Worm (Caenorhabditis elegans): ENCODE measurements around the gene C28A5.6.

The C28A5.6 gene

ce11 chrIII:4382118-4382517 lies 47.2 kb downstream of the C28A5.6 start:
- no peak for TF ChIP-seq akir-1 (GFP tag; optimal IDR thresholded peaks at IDR 0.05)
- no peak for TF ChIP-seq C17E4.6 (GFP tag; IDR thresholded peaks at IDR 0.05)
- no peak for TF ChIP-seq F49E8.2 (tag; optimal IDR thresholded peaks at IDR 0.05; ENCODE audit: insufficient read depth)
- no peak for TF ChIP-seq K12H6.12 (tag; optimal IDR thresholded peaks at IDR 0.05)
- no peak for TF ChIP-seq B0035.1 (tag; optimal IDR thresholded peaks at IDR 0.05)
- TF ChIP-seq egrh-3 (GFP tag; IDR thresholded peaks at IDR 0.05) = no peak

- no peak for TF ChIP-seq unc-130 (GFP tag; optimal IDR thresholded peaks at IDR 0.05)
- no peak for TF ChIP-seq lin-40 (tag; optimal IDR thresholded peaks at IDR 0.05)
- no peak for TF ChIP-seq T26A5.8 (tag; optimal IDR thresholded peaks at IDR 0.05)
- TF ChIP-seq F39B2.1 (GFP tag; IDR thresholded peaks at IDR 0.05) = no peak
Measured at ce11 chrIII:4381343-4381742, 48.0 kb downstream of the C28A5.6 start, which contains the start of gene pals-27. pals-27 (plus strand) TSS chrIII:4381643.

ce11 chrIII:4380835-4381234 lies 48.5 kb downstream of the C28A5.6 start:
- peak; percentile 69; the same call in 1 of the 2 replicates for TF ChIP-seq hmg-1.2 (GFP tag; IDR thresholded peaks at IDR 0.05)
- no peak for TF ChIP-seq unc-62 (GFP tag; optimal IDR thresholded peaks at IDR 0.05)

- no peak for TF ChIP-seq nfya-2 (GFP tag; IDR thresholded peaks at IDR 0.05)
Measured at ce11 chrIII:4379717-4380116, 49.6 kb downstream of the C28A5.6 start, which contains the start of gene B0284.3. B0284.3 (minus strand) TSS chrIII:4379817.

- TF ChIP-seq ztf-28 (GFP tag; IDR thresholded peaks at IDR 0.05) (0 out of 2 replicates have a peak, but pooled peaks have one; percentile 39), ztf-26 (tag; optimal IDR thresholded peaks at IDR 0.05) (peak; percentile 60), gei-17 (GFP tag; optimal IDR thresholded peaks at IDR 0.05) (peak; percentile 38), rec-8 (tag; optimal IDR thresholded peaks at IDR 0.05) (peak in 1 of 2 experiments; percentile 8), nhr-179 (tag; optimal IDR thresholded peaks at IDR 0.05) (peak; percentile 13), let-607 (tag; optimal IDR thresholded peaks at IDR 0.05) (peak; percentile 34 to 51), zim-3 (tag; optimal IDR thresholded peaks at IDR 0.05) (peak; percentile 49), lin-26 (GFP tag; IDR thresholded peaks at IDR 0.05) (peak; percentile 72), hmg-1.2 (GFP tag; IDR thresholded peaks at IDR 0.05) (peak; percentile 76), C06A6.2 (GFP tag; conservative IDR thresholded peaks at IDR 0.05) (peak; percentile 27; the same call in 1 of the 2 replicates), Y79H2A.3 (GFP tag; conservative IDR thresholded peaks at IDR 0.05) (0 out of 2 replicates have a peak, but pooled peaks have one; percentile 10), rcor-1 (GFP tag; IDR thresholded peaks at IDR 0.05) (peak; percentile 57), D2030.7 (GFP tag; IDR thresholded peaks at IDR 0.05) (peak; percentile 73; the same call in 1 of the 2 replicates), Y95B8A.8 (GFP tag; IDR thresholded peaks at IDR 0.05) (0 out of 2 replicates have a peak, but pooled peaks have one; percentile 20), Y56A3A.18 (GFP tag; IDR thresholded peaks at IDR 0.05) (peak; percentile 59), pbrm-1 (GFP tag; IDR thresholded peaks at IDR 0.05) (peak; percentile 56), egrh-3 (GFP tag; IDR thresholded peaks at IDR 0.05) (peak; percentile 80), cebp-2 (GFP tag; IDR thresholded peaks at IDR 0.05) (peak; percentile 16; the same call in 1 of the 2 replicates), attf-5 (GFP tag; optimal IDR thresholded peaks at IDR 0.05) (peak; percentile 10), ceh-100 (GFP tag; IDR thresholded peaks at IDR 0.05) (peak; percentile 25), chd-7 (tag; optimal IDR thresholded peaks at IDR 0.05) (peak; percentile 59), B0035.1 (tag; optimal IDR thresholded peaks at IDR 0.05) (peak; percentile 47), mcd-1 (GFP tag; IDR thresholded peaks at IDR 0.05) (peak; percentile 68), zfh-2 (GFP tag; conservative IDR thresholded peaks at IDR 0.05) (peak; percentile 88), tbp1 (GFP tag; optimal IDR thresholded peaks at IDR 0.05) (peak; percentile 77), egl-44 (GFP tag; IDR thresholded peaks at IDR 0.05) (peak; percentile 76), ztf-3 (GFP tag; optimal IDR thresholded peaks at IDR 0.05) (peak; percentile 42), lsl-1 (GFP tag; optimal IDR thresholded peaks at IDR 0.05) (peak; percentile 34), T07F8.4 (tag; optimal IDR thresholded peaks at IDR 0.05) (peak; percentile 2)
Measured at ce11 chrIII:4378600-4379293, 50.6 kb downstream of the C28A5.6 start.
